Fruit fly (Drosophila melanogaster): ENCODE results near the gene CG31816.

The CG31816 gene

DNA sequence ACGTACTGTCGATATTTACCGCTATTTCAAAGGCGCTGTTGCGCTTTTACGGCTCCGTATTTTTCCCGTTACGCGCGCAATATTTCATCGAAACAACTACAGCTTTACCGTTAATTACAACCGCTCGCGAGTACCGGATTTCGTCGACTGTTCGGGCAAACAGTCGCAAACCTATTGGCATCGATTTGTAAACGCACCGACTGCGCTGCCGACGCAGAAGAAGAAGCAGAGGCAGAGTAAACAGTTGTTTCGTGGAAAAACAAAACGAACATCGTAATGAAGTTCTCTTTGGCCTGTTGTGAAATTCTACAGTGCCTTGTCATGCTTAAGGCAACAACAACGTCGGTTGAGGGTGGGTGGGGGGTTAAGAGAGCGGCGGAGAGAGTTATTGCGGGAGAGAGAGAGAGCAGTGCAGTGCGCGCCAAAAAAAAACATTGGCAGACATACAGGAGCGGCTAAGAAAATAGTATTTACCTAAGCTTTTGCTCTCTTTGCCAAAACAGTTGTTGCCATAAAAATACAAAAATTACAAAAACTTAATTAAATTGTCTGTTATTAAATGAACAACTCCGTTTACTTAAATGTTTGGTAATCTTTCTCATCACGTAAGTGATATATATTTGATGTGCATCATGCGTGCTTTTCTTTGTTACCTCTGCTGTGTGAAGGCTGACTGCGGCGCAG is 9.5 kb upstream of the CG31816 start, which contains the start of gene CG5953:
Gene CG5953 (minus strand): TSS at position 176 of the 684 bp plus-strand sequence.
- TF ChIP-seq CG32121 (GFP tag; IDR thresholded peaks at IDR 0.05) = peak; percentile 97
- TF ChIP-seq CG14655 (GFP tag; optimal IDR thresholded peaks at IDR 0.05) = peak; percentile 98
- TF ChIP-seq Ets98B (GFP tag; IDR thresholded peaks at IDR 0.05) = peak; percentile 98
- TF ChIP-seq CG17806 (tag; optimal IDR thresholded peaks at IDR 0.05) = peak; percentile 98
- peak; percentile 97 for TF ChIP-seq Pif1A (GFP tag; optimal IDR thresholded peaks at IDR 0.05)
- peak; percentile 96 for TF ChIP-seq CG12605 (GFP tag; IDR thresholded peaks at IDR 0.05)
- peak; percentile 96 for TF ChIP-seq gl (tag; optimal IDR thresholded peaks at IDR 0.05)
- TF ChIP-seq fd96Ca (GFP tag; IDR thresholded peaks at IDR 0.05) = peak; percentile 95
- peak; percentile 98 for TF ChIP-seq CG34367 (tag; optimal IDR thresholded peaks at IDR 0.05)
- TF ChIP-seq D1 (tag; optimal IDR thresholded peaks at IDR 0.05) = peak; percentile 86
- TF ChIP-seq EcR (GFP tag; optimal IDR thresholded peaks at IDR 0.05) = peak; percentile 47
- TF ChIP-seq CG13204 (GFP tag; optimal IDR thresholded peaks at IDR 0.05) = no peak
- peak; percentile 93 for TF ChIP-seq rn (GFP tag; IDR thresholded peaks at IDR 0.05)
- TF ChIP-seq Snoo (tag; optimal IDR thresholded peaks at IDR 0.05) = peak; percentile 98
- peak; percentile 99 for TF ChIP-seq CG9948 (tag; optimal IDR thresholded peaks at IDR 0.05)
- peak; percentile 99 for TF ChIP-seq CG8301 (tag; optimal IDR thresholded peaks at IDR 0.05)
- TF ChIP-seq CG10348 (GFP tag; IDR thresholded peaks at IDR 0.05) = peak; percentile 91
- TF ChIP-seq CG4496 (GFP tag; IDR thresholded peaks at IDR 0.05) = peak; percentile 98
- TF ChIP-seq CG8159 (tag; optimal IDR thresholded peaks at IDR 0.05) = peak; percentile 99
- TF ChIP-seq CG15710 (tag; optimal IDR thresholded peaks at IDR 0.05) = peak; percentile 98
- peak; percentile 94 for TF ChIP-seq Pif1B (GFP tag; optimal IDR thresholded peaks at IDR 0.05)

DNA sequence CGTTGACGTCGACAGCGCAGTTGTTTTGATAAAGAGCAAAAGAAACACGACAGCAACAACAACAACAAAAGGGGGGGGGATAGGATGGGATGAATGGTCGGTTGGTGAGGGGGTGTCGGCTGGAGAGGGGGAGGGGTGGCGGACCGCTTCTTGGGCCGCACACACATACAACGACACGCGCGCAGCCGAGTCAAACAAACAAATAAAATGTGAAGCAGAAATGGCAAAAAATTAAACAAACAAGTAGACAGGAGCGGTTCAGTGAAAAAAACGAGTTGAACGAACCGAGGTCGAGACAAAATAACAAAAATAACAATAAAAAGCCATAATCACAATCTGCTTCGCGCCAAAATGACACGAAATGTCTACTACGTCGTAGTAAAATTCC is 9.0 kb upstream of the CG31816 start:
- peak; percentile 54 for TF ChIP-seq gl (tag; optimal IDR thresholded peaks at IDR 0.05)
- no peak for TF ChIP-seq Pif1A (GFP tag; optimal IDR thresholded peaks at IDR 0.05)
- TF ChIP-seq Ets98B (GFP tag; IDR thresholded peaks at IDR 0.05) = 0 out of 2 replicates have a peak, but pooled peaks have one; percentile 8
- peak; percentile 89 for TF ChIP-seq EcR (GFP tag; optimal IDR thresholded peaks at IDR 0.05)
- peak; percentile 97 for TF ChIP-seq CG13204 (GFP tag; optimal IDR thresholded peaks at IDR 0.05)
- no peak for TF ChIP-seq CG17806 (tag; optimal IDR thresholded peaks at IDR 0.05)
- TF ChIP-seq CG34367 (tag; optimal IDR thresholded peaks at IDR 0.05) = no peak
- 0 out of 2 replicates have a peak, but pooled peaks have one; percentile 64 for TF ChIP-seq CG32121 (GFP tag; IDR thresholded peaks at IDR 0.05)

DNA sequence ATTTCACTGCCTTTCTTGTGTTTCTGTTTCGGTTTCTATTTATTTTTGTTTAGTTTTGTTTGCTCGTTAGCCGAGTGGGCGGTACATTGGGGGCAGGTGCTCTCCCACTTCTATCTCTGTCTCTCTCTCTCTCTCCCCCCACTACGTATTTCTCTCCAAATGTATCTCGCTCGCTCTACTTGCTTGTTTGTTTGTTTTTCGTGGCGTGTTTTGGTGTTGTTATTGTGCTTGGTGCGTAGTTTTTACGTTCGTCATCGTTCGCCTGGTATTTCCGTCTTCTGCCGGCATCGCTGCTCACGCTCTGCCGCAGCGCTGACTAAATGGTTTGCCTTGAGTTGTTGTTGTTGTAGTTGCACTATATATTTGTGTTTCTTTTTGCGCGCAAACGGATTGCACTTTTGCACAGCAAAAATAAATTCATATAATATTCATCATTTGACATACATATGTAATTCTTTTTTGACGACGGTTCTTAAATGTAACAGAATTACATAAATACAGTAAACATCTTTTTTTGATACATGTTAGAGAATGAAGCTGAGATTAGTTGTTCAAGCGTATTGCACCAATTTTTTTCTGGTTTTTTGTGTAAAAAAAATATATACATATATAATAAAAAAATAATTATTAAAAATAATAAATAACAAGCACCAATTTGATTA is 8.0 kb upstream of the CG31816 start:
- TF ChIP-seq CG17806 (tag; optimal IDR thresholded peaks at IDR 0.05) (peak; percentile 36), EcR (GFP tag; optimal IDR thresholded peaks at IDR 0.05) (peak; percentile 20), Ets98B (GFP tag; IDR thresholded peaks at IDR 0.05) (peak; percentile 77), rn (GFP tag; IDR thresholded peaks at IDR 0.05) (no peak), CG15710 (tag; optimal IDR thresholded peaks at IDR 0.05) (no peak), D1 (tag; optimal IDR thresholded peaks at IDR 0.05) (no peak), fd96Ca (GFP tag; IDR thresholded peaks at IDR 0.05) (peak; percentile 88), CG34367 (tag; optimal IDR thresholded peaks at IDR 0.05) (no peak), CG32121 (GFP tag; IDR thresholded peaks at IDR 0.05) (peak; percentile 68), CG13204 (GFP tag; optimal IDR thresholded peaks at IDR 0.05) (peak; percentile 40), CG14655 (GFP tag; optimal IDR thresholded peaks at IDR 0.05) (peak; percentile 51), Pif1B (GFP tag; optimal IDR thresholded peaks at IDR 0.05) (peak; percentile 53), Snoo (tag; optimal IDR thresholded peaks at IDR 0.05) (no peak), CG8301 (tag; optimal IDR thresholded peaks at IDR 0.05) (peak; percentile 19), Pif1A (GFP tag; optimal IDR thresholded peaks at IDR 0.05) (no peak), CG8159 (tag; optimal IDR thresholded peaks at IDR 0.05) (peak; percentile 59), CG10348 (GFP tag; IDR thresholded peaks at IDR 0.05) (no peak), gl (tag; optimal IDR thresholded peaks at IDR 0.05) (peak; percentile 49), CG9948 (tag; optimal IDR thresholded peaks at IDR 0.05) (peak; percentile 42), CG4496 (GFP tag; IDR thresholded peaks at IDR 0.05) (peak; percentile 76), CG12605 (GFP tag; IDR thresholded peaks at IDR 0.05) (peak; percentile 84)

DNA sequence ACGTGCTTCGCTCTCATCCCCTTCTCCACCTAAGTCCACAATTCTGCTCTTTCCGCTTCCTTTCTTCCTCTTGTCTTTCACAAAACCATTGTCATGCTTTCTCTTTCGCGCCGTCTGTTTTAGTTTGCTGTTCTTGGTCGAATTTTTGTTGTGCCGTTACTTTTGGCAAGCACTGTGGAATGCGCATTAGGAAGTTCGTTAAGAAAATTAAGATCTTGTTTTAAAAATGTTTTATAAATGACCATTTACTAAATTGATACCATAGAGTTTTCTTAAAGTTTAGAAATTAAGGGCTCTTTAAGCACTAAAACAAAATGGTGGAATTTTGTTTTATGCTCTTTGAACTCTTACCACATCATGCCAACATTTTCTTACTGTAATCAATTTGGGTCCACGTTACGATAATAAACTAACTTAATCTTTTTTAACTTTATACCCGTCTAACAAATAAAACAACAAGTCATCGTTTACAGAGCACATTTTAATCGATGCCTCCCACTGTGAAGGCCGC is 7.2 kb upstream of the CG31816 start:
- peak; percentile 53 for TF ChIP-seq CG9948 (tag; optimal IDR thresholded peaks at IDR 0.05)
- TF ChIP-seq CG4496 (GFP tag; IDR thresholded peaks at IDR 0.05) = no peak; the same call in 2 of the 3 replicates
- TF ChIP-seq CG17806 (tag; optimal IDR thresholded peaks at IDR 0.05) = no peak
- TF ChIP-seq Pif1A (GFP tag; optimal IDR thresholded peaks at IDR 0.05) = peak; percentile 55
- no peak for TF ChIP-seq CG34367 (tag; optimal IDR thresholded peaks at IDR 0.05)
- 0 out of 3 replicates have a peak, but pooled peaks have one; percentile 30 for TF ChIP-seq fd96Ca (GFP tag; IDR thresholded peaks at IDR 0.05)
- TF ChIP-seq D1 (tag; optimal IDR thresholded peaks at IDR 0.05) = peak; percentile 50
- TF ChIP-seq CG10348 (GFP tag; IDR thresholded peaks at IDR 0.05) = no peak
- TF ChIP-seq CG32121 (GFP tag; IDR thresholded peaks at IDR 0.05) = no peak; the same call in 1 of the 2 replicates
- peak; percentile 74 for TF ChIP-seq CG14655 (GFP tag; optimal IDR thresholded peaks at IDR 0.05)
- TF ChIP-seq Snoo (tag; optimal IDR thresholded peaks at IDR 0.05) = peak; percentile 61
- peak; percentile 47 for TF ChIP-seq CG8159 (tag; optimal IDR thresholded peaks at IDR 0.05)
- TF ChIP-seq CG8301 (tag; optimal IDR thresholded peaks at IDR 0.05) = peak; percentile 77

DNA sequence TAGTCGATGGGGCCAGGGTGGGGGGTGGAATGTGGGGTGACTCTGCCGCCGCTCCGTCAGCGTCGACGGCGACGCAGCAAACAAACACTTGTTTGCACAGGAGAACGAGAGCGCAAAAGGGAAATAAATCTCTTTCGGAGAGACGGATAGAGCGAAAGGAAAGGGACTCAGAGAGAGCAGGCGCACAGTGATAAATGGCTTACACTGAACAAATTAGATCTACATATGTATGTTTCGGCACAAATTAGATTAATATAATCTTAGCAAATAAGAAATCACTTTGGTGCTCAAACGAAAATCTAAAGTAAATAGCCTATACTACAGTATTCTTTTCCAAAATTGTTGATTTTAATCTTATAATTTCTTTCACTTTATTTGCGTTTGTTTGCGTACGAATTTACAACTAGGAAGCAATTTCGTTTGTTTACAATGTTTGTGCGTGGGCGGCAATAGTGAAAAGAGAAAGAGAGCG is 6.6 kb upstream of the CG31816 start:
- TF ChIP-seq Pif1B (GFP tag; optimal IDR thresholded peaks at IDR 0.05) = peak; percentile 80
- peak; percentile 95 for TF ChIP-seq CG8159 (tag; optimal IDR thresholded peaks at IDR 0.05)
- peak; percentile 84 for TF ChIP-seq Pif1A (GFP tag; optimal IDR thresholded peaks at IDR 0.05)
- peak; percentile 93 for TF ChIP-seq CG34367 (tag; optimal IDR thresholded peaks at IDR 0.05)
- peak; percentile 90 for TF ChIP-seq rn (GFP tag; IDR thresholded peaks at IDR 0.05)
- peak; percentile 85 for TF ChIP-seq gl (tag; optimal IDR thresholded peaks at IDR 0.05)
- peak; percentile 94 for TF ChIP-seq D1 (tag; optimal IDR thresholded peaks at IDR 0.05)
- peak; percentile 81 for TF ChIP-seq fd96Ca (GFP tag; IDR thresholded peaks at IDR 0.05)
- TF ChIP-seq CG15710 (tag; optimal IDR thresholded peaks at IDR 0.05) = peak; percentile 92
- no peak for TF ChIP-seq EcR (GFP tag; optimal IDR thresholded peaks at IDR 0.05)
- TF ChIP-seq CG4496 (GFP tag; IDR thresholded peaks at IDR 0.05) = peak; percentile 97
- TF ChIP-seq CG9948 (tag; optimal IDR thresholded peaks at IDR 0.05) = peak; percentile 93
- peak; percentile 75 for TF ChIP-seq CG13204 (GFP tag; optimal IDR thresholded peaks at IDR 0.05)
- peak; percentile 92 for TF ChIP-seq CG12605 (GFP tag; IDR thresholded peaks at IDR 0.05)
- TF ChIP-seq Snoo (tag; optimal IDR thresholded peaks at IDR 0.05) = peak; percentile 89
- peak; percentile 47; the same call in 1 of the 2 replicates for TF ChIP-seq CG10348 (GFP tag; IDR thresholded peaks at IDR 0.05)
- peak; percentile 96 for TF ChIP-seq CG17806 (tag; optimal IDR thresholded peaks at IDR 0.05)
- TF ChIP-seq CG8301 (tag; optimal IDR thresholded peaks at IDR 0.05) = peak; percentile 93
- peak; percentile 91 for TF ChIP-seq CG32121 (GFP tag; IDR thresholded peaks at IDR 0.05)
- TF ChIP-seq Ets98B (GFP tag; IDR thresholded peaks at IDR 0.05) = peak; percentile 92
- TF ChIP-seq CG14655 (GFP tag; optimal IDR thresholded peaks at IDR 0.05) = peak; percentile 91
